Fruit fly (Drosophila melanogaster): Measurements from ENCODE around the gene ex.

Gene ex

DNA sequence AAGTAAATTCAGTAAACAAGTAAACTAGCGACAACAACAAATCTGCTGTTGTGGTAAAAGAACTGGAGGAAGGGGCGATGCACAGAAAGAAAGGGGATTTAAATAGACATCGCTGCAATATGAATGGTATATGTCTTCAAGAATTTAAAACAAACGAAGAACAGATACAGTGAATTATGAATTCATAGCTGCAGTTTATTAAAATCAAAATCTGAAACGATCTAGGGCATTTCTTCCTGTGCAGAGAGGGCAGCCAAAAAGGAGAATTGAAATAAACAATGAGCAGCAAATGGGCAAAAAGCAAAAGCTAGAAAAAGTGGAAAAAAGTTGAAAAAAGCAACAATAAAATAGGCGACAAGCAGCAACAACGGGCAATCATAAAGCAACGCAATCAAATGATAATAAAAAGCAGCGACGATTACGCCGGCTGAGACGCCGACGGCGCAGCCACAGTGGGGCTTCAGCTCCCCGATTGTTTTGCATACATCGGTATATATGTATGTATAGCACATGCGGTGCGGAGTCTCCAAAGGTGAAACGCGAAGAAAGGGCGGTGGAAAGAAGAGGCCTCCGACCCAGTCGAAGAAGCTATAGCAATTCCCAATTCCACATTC lies 37.8 kb downstream of the ex start (continued):
- peak; percentile 23; the same call in 1 of the 3 replicates for TF ChIP-seq sr (GFP tag; IDR thresholded peaks at IDR 0.05)
- peak; percentile 44 for TF ChIP-seq Vsx1 (GFP tag; optimal IDR thresholded peaks at IDR 0.05)
- TF ChIP-seq lov (optimal IDR thresholded peaks at IDR 0.05): no peak
- TF ChIP-seq lov (GFP tag; IDR thresholded peaks at IDR 0.05): no peak; the same call in 2 of the 3 replicates
- TF ChIP-seq Lpt (GFP tag; optimal IDR thresholded peaks at IDR 0.05): no peak
- TF ChIP-seq wor (GFP tag; IDR thresholded peaks at IDR 0.05): peak; percentile 64
- TF ChIP-seq Poxn (GFP tag; IDR thresholded peaks at IDR 0.05): peak; percentile 47; the same call in 1 of the 2 replicates
- no peak for TF ChIP-seq ham (GFP tag; IDR thresholded peaks at IDR 0.05)
- TF ChIP-seq CG11398 (GFP tag; optimal IDR thresholded peaks at IDR 0.05): peak; percentile 58
- no peak for TF ChIP-seq CG7271 (tag; optimal IDR thresholded peaks at IDR 0.05)
- TF ChIP-seq Blimp-1 (GFP tag; optimal IDR thresholded peaks at IDR 0.05): peak; percentile 82
- peak; percentile 51 for TF ChIP-seq Hr3 (GFP tag; optimal IDR thresholded peaks at IDR 0.05)
- peak; percentile 65 to 79 for TF ChIP-seq bsh (GFP tag; optimal IDR thresholded peaks at IDR 0.05)
- peak; percentile 59 for TF ChIP-seq CG17328 (GFP tag; IDR thresholded peaks at IDR 0.05)
- TF ChIP-seq knrl (GFP tag; IDR thresholded peaks at IDR 0.05; ENCODE audit: partially characterized antibody): no peak
- peak; percentile 32 for TF ChIP-seq CG3995 (GFP tag; optimal IDR thresholded peaks at IDR 0.05)
- TF ChIP-seq Stat92E (GFP tag; optimal IDR thresholded peaks at IDR 0.05): no peak
- peak; percentile 75 for TF ChIP-seq CG10979 (tag; optimal IDR thresholded peaks at IDR 0.05)
- peak; percentile 33 for TF ChIP-seq CG12744 (GFP tag; optimal IDR thresholded peaks at IDR 0.05)
- no peak for TF ChIP-seq CG9817 (tag; optimal IDR thresholded peaks at IDR 0.05)
- TF ChIP-seq HmgZ (tag; optimal IDR thresholded peaks at IDR 0.05): peak; percentile 50
- TF ChIP-seq tll (GFP tag; optimal IDR thresholded peaks at IDR 0.05): no peak
- TF ChIP-seq ERR (GFP tag; optimal IDR thresholded peaks at IDR 0.05): peak; percentile 49
- peak; percentile 77 for TF ChIP-seq Hmr (GFP tag; optimal IDR thresholded peaks at IDR 0.05)
- peak; percentile 69 to 78 for TF ChIP-seq dpn (GFP tag; optimal IDR thresholded peaks at IDR 0.05)
- TF ChIP-seq Jarid2 (GFP tag; optimal IDR thresholded peaks at IDR 0.05): peak; percentile 37
- TF ChIP-seq CG14667 (GFP tag; IDR thresholded peaks at IDR 0.05): no peak; the same call in 1 of the 2 replicates
- TF ChIP-seq vfl (GFP tag; optimal IDR thresholded peaks at IDR 0.05): peak; percentile 47
- peak; percentile 44 for TF ChIP-seq Atf-2 (GFP tag; optimal IDR thresholded peaks at IDR 0.05)
- TF ChIP-seq CG4282 (GFP tag; optimal IDR thresholded peaks at IDR 0.05): peak; percentile 45
- TF ChIP-seq CG4328 (GFP tag; optimal IDR thresholded peaks at IDR 0.05): no peak
- TF ChIP-seq CG6175 (GFP tag; IDR thresholded peaks at IDR 0.05): no peak
- TF ChIP-seq Mad (GFP tag; optimal IDR thresholded peaks at IDR 0.05): peak; percentile 27
- TF ChIP-seq emc (GFP tag; optimal IDR thresholded peaks at IDR 0.05): peak; percentile 38
- peak; percentile 70 for TF ChIP-seq tgo (GFP tag; IDR thresholded peaks at IDR 0.05)
- peak; percentile 52 for TF ChIP-seq dm (GFP tag; optimal IDR thresholded peaks at IDR 0.05)
- peak; percentile 65 for TF ChIP-seq ewg (GFP tag; optimal IDR thresholded peaks at IDR 0.05)
- TF ChIP-seq gsb-n (tag; optimal IDR thresholded peaks at IDR 0.05): peak; percentile 60
- TF ChIP-seq CG10209 (GFP tag; optimal IDR thresholded peaks at IDR 0.05): peak; percentile 76
- TF ChIP-seq CG2120 (GFP tag; optimal IDR thresholded peaks at IDR 0.05): peak; percentile 84
- no peak for TF ChIP-seq Doc3 (GFP tag; IDR thresholded peaks at IDR 0.05; ENCODE audit: partially characterized antibody)
- peak; percentile 75 for TF ChIP-seq CG43689 (GFP tag; IDR thresholded peaks at IDR 0.05)
- TF ChIP-seq ase (GFP tag; IDR thresholded peaks at IDR 0.05): peak; percentile 82
- peak; percentile 54 for TF ChIP-seq Lhr (GFP tag; optimal IDR thresholded peaks at IDR 0.05)
- peak; percentile 74 for TF ChIP-seq CG4424 (GFP tag; optimal IDR thresholded peaks at IDR 0.05)
- peak; percentile 55 for TF ChIP-seq CG9876 (GFP tag; optimal IDR thresholded peaks at IDR 0.05)
- peak; percentile 13 for TF ChIP-seq CG13296 (GFP tag; optimal IDR thresholded peaks at IDR 0.05)
- TF ChIP-seq CG8924 (tag; optimal IDR thresholded peaks at IDR 0.05): peak; percentile 80
- TF ChIP-seq CG15514 (GFP tag; optimal IDR thresholded peaks at IDR 0.05): peak; percentile 69
- no peak for TF ChIP-seq h (optimal IDR thresholded peaks at IDR 0.05)
